Fruit fly (Drosophila melanogaster) ovary, adult (tissue): ENCODE data around the gene dpp.

Experiments used
- CG17801 ChIP-seq: fragments of 200-800 bp; optimal IDR thresholded peaks from 2 replicates; lab custom pipeline; 2019; ENCODE audit warnings: missing biosample characterization, mild to moderate bottlenecking, missing genetic modification characterization, moderate library complexity; ENCODE audit not compliant: partially characterized antibody

dpp gene

DNA sequence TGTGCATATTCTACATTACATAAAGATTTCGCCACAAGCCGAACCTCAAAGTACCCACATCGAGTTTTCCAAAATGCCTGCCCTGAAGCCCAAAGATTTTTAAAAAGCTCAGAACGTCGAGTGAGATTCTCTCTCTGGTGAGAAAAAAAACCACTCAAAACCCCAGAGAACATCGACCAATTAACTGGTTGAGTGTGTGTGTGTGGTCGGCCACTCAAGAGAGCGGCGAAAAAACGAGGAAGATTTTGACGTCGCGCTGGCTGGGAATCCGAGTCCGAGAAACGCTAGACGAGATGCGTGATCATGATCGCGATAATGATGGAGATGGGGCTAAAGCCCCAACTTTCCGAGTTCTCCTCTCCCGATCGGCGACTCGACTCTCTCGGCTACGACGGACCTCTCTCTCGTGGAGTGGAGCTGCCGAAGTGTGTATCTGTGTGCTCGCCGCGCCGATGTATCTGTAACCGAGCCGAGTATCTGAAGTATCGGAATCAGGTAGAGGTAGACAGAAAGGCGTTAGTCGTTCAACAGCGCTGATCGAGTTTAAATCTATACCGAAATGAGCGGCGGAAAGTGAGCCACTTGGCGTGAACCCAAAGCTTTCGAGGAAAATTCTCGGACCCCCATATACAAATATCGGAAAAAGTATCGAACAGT is 22.7 kb downstream of the dpp start:
- no peak for TF ChIP-seq CG17801 (GFP tag; lab: Kevin White, UChicago)

DNA sequence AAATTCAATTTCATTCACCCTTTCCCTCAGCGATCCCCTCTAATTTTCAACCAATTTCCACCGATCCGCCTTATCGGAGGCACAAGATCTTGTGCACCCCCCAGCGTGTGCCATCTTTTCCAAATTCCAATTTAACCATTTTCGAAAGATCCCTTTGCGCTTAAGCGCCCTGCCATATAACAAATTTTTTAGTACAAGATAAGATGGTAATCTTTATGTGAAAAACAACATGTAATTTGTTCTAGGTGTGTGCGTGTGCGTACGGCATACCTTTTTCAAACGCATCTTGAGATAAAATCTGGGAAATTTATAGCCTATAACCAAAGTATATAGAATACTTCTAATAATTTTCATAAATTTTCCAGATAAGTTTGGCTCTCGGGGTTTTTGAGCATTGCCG is 25.6 kb downstream of the dpp start:
- TF ChIP-seq CG17801 (GFP tag; lab: Kevin White, UChicago) = no peak

dm6 chr2L:2454644-2455043 is 26.5 kb downstream of the dpp start:
- no peak for TF ChIP-seq CG17801 (GFP tag; lab: Kevin White, UChicago)

- no peak for TF ChIP-seq CG17801 (GFP tag; lab: Kevin White, UChicago)
Measured at dm6 chr2L:2456516-2457392, 28.6 kb downstream of the dpp start.

dm6 chr2L:2459238-2459637 is 31.1 kb downstream of the dpp start:
- no peak for TF ChIP-seq CG17801 (GFP tag; lab: Kevin White, UChicago)

dm6 chr2L:2461322-2461999 is 33.3 kb downstream of the dpp start:
- no peak for TF ChIP-seq CG17801 (GFP tag; lab: Kevin White, UChicago)

dm6 chr2L:2462306-2462844 is 34.2 kb downstream of the dpp start:
- no peak for TF ChIP-seq CG17801 (GFP tag; lab: Kevin White, UChicago)

- TF ChIP-seq CG17801 (GFP tag; lab: Kevin White, UChicago) = no peak
Measured at dm6 chr2L:2466360-2466759, 38.2 kb downstream of the dpp start.

DNA sequence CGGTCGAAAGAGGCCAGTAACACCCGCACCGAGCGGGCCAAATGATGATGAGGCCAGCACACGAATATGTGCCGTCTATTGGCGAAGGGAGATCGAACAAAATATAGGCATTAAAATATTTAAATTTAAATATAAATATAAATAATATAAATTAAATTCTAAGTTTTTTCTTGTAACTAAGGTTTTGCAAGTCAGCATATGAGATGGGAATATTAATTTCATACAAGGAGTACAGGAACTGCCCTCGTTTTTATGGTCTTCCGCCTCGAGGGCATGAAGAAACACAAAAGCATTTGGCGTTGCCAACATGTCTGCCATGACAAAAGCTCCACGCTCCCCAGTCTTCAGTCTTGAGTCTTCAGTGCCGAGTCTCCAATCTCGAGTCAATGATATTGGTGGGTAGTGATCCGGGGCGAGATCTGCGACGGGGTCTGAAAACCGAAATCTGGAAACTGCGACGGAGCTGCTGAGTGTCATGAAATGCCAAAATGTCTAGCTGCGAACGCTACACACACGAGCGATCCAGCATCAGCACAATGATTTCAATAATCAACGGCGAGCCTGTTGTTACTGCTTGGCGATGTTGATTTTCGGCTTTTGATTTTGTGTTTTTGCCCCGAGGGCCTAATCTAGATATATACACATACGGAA is 39.7 kb downstream of the dpp start:
- no peak for TF ChIP-seq CG17801 (GFP tag; lab: Kevin White, UChicago)

DNA sequence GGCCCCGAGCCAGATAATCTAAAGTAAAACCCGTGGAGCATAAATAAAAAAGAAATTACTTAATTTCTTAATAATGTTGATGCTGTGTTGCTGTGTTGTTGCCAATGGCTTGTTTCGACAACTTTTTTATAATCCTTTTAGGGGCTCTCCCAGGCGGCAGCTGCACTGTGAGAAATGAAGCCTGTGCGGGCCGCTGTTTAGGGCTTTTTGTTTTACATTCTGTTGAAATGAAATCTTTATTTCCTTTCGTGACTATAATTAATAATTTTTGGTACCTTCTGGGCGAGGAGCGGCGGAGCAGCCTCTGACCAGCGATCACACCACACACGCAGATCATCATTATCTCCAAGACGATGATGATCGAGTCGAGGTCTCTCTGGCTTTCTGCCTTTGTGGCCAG is 42.4 kb downstream of the dpp start:
- TF ChIP-seq CG17801 (GFP tag; lab: Kevin White, UChicago) = no peak

DNA sequence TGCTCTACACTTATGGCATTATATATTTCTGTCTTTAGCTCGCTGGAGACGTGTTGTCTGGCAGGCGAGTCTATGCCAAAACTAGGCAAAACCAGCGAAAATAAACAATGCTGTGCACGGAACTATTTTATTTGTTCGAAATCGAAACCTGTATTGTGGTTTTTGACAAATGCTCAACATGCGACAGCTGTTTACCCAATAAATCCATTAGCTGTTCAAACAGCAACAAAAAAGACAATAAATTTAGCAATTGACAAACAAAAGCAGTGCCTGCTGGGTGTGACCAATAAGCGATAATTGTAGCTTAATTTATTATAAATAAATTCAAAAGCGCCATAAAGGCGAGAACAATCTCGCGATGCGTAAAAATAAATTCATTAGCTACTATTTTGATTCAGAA is 44.6 kb downstream of the dpp start:
- no peak for TF ChIP-seq CG17801 (GFP tag; lab: Kevin White, UChicago)

DNA sequence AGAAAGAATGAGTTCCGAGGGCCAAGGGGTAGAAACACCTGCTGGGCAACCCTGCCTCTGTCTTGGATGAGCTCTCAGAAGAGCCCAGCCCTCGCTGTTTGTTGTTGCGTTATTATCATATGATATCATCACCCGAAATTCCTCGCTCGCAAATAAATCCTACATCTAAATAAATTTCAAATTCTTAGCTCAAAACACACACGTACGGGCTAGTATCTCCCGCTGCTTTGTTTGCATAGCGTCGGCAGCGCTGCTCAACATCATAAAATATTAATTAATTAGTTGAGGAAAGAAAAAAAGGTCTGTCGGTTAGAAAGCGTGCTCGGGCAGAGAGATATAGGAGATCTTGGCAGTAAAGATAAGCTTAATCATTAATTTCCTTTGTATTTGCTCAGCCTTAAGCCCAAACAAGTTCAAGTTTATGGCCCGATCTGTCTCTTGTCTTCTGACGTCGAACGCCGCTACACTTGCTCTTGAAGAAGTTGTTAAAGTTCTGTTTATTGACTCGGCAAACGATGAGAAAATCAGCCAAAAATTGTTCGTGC is 45.7 kb downstream of the dpp start:
- TF ChIP-seq CG17801 (GFP tag; lab: Kevin White, UChicago) = no peak

dm6 chr2L:2478326-2478725 is 50.2 kb downstream of the dpp start:
- no peak for TF ChIP-seq CG17801 (GFP tag; lab: Kevin White, UChicago)

- no peak for TF ChIP-seq CG17801 (GFP tag; lab: Kevin White, UChicago)
Measured at dm6 chr2L:2481156-2481712, 53.1 kb downstream of the dpp start.
